Fruit fly (Drosophila melanogaster) whole organism, embryonic: ENCODE results near the gene FoxL1.

Source experiments
- Aef1 ChIP-seq: fragments of 200-800 bp; sonication (Bioruptor generic); IDR thresholded peaks from 3 replicates; pipeline ENCODE4 v1.3.6; 2022; ENCODE audit warnings: missing biosample characterization, missing genetic modification characterization
- Atf3 ChIP-seq: fragments of 200-800 bp; sonication (Bioruptor generic); optimal IDR thresholded peaks from 3 replicates; lab custom pipeline; 2016; ENCODE audit warnings: missing biosample characterization, missing genetic modification characterization
- Bteb2 ChIP-seq: fragments of 200-800 bp; sonication (Bioruptor generic); optimal IDR thresholded peaks from 2 replicates; lab custom pipeline; 2016; ENCODE audit warnings: missing biosample characterization, missing genetic modification characterization
- CG11398 ChIP-seq: fragments of 200-800 bp; sonication (Bioruptor generic); optimal IDR thresholded peaks from 2 replicates; lab custom pipeline; 2016; ENCODE audit warnings: missing biosample characterization, missing genetic modification characterization
- CG11504 ChIP-seq: fragments of 200-800 bp; sonication (Bioruptor generic); optimal IDR thresholded peaks from 3 replicates; lab custom pipeline; 2019; ENCODE audit warnings: missing biosample characterization, mild to moderate bottlenecking, missing genetic modification characterization, moderate library complexity
- CG15601 ChIP-seq: fragments of 200-800 bp; sonication (Bioruptor generic); optimal IDR thresholded peaks from 3 replicates; lab custom pipeline; 2019; ENCODE audit warnings: missing biosample characterization, mild to moderate bottlenecking, missing genetic modification characterization, moderate library complexity
- CG1792 ChIP-seq: fragments of 200-800 bp; sonication (Bioruptor generic); optimal IDR thresholded peaks from 2 replicates; lab custom pipeline; 2016; ENCODE audit warnings: missing biosample characterization, missing genetic modification characterization
- CG18599 ChIP-seq: fragments of 200-800 bp; sonication (Bioruptor generic); optimal IDR thresholded peaks from 3 replicates; lab custom pipeline; 2017; ENCODE audit warnings: missing biosample characterization, missing genetic modification characterization, mild to moderate bottlenecking, moderate library complexity, missing genetic modification reagents
- CG18619 ChIP-seq: fragments of 200-800 bp; sonication (Bioruptor generic); optimal IDR thresholded peaks from 3 replicates; lab custom pipeline; 2017; ENCODE audit warnings: missing biosample characterization, mild to moderate bottlenecking, missing genetic modification characterization
- CG18764 ChIP-seq: fragments of 200-800 bp; sonication (Bioruptor generic); optimal IDR thresholded peaks from 3 replicates; lab custom pipeline; 2016; ENCODE audit warnings: missing biosample characterization, missing genetic modification characterization
- CG3065 ChIP-seq: fragments of 200-800 bp; sonication (Bioruptor generic); optimal IDR thresholded peaks from 2 replicates; lab custom pipeline; 2016; ENCODE audit warnings: missing biosample characterization, missing genetic modification characterization
- CG31224 ChIP-seq: fragments of 200-800 bp; sonication (Bioruptor generic); IDR thresholded peaks from 2 replicates; pipeline ENCODE4 v1.3.6; 2022; ENCODE audit warnings: missing biosample characterization, missing genetic modification characterization
- CG31365 ChIP-seq: fragments of 200-800 bp; sonication (Bioruptor generic); optimal IDR thresholded peaks from 2 replicates; lab custom pipeline; 2018; ENCODE audit warnings: missing biosample characterization, mild to moderate bottlenecking, missing genetic modification characterization
- CG32772 ChIP-seq: fragments of 200-800 bp; sonication (Bioruptor generic); IDR thresholded peaks from 2 replicates; pipeline ENCODE4 v1.3.6; 2022; ENCODE audit warnings: missing biosample characterization, missing genetic modification characterization
- CG3838 ChIP-seq: fragments of 200-800 bp; sonication (Bioruptor generic); optimal IDR thresholded peaks from 3 replicates; lab custom pipeline; 2016; ENCODE audit warnings: missing biosample characterization, missing genetic modification characterization
- CG9797 ChIP-seq: fragments of 200-800 bp; sonication (Bioruptor generic); optimal IDR thresholded peaks from 3 replicates; lab custom pipeline; 2018; ENCODE audit warnings: missing biosample characterization, mild to moderate bottlenecking, missing genetic modification characterization
- Camta ChIP-seq: fragments of 200-800 bp; sonication (Bioruptor generic); optimal IDR thresholded peaks from 2 replicates; lab custom pipeline; 2016; ENCODE audit warnings: missing biosample characterization, missing genetic modification characterization
- CkIIα-i1 ChIP-seq: fragments of 200-800 bp; sonication (Bioruptor generic); IDR thresholded peaks from 2 replicates; pipeline ENCODE4 v1.3.6; 2022; ENCODE audit warnings: missing biosample characterization, missing genetic modification characterization
- Dp ChIP-seq: fragments of 200-800 bp; sonication (Bioruptor generic); optimal IDR thresholded peaks from 2 replicates; lab custom pipeline; 2018; ENCODE audit warnings: missing biosample characterization, mild to moderate bottlenecking, missing genetic modification characterization, moderate library complexity
- Drgx ChIP-seq: fragments of 200-800 bp; sonication (Bioruptor generic); IDR thresholded peaks from 2 replicates; pipeline ENCODE4 v1.3.6; 2022; ENCODE audit warnings: missing biosample characterization, missing genetic modification characterization
- E2f2 ChIP-seq: fragments of 200-800 bp; sonication (Bioruptor generic); IDR thresholded peaks from 2 replicates; pipeline ENCODE4 v1.3.6; 2022; ENCODE audit warnings: missing biosample characterization, missing genetic modification characterization
- Ets97D ChIP-seq: fragments of 200-800 bp; sonication (Bioruptor generic); optimal IDR thresholded peaks from 3 replicates; lab custom pipeline; 2016; ENCODE audit warnings: missing biosample characterization, missing genetic modification characterization
- Fer2 ChIP-seq: fragments of 200-800 bp; sonication (Bioruptor generic); optimal IDR thresholded peaks from 2 replicates; lab custom pipeline; 2018; ENCODE audit warnings: missing biosample characterization, mild to moderate bottlenecking, missing genetic modification characterization, moderate library complexity
- HLH3B ChIP-seq: fragments of 200-800 bp; sonication (Bioruptor generic); IDR thresholded peaks from 2 replicates; pipeline ENCODE4 v1.3.6; 2022; ENCODE audit warnings: missing biosample characterization, missing genetic modification characterization
- HLH4C ChIP-seq: fragments of 200-800 bp; sonication (Bioruptor generic); IDR thresholded peaks from 3 replicates; pipeline ENCODE4 v1.3.6; 2022; ENCODE audit warnings: missing biosample characterization, missing genetic modification characterization; ENCODE audit not compliant: partially characterized antibody
- Mad ChIP-seq: fragments of 200-800 bp; sonication (Bioruptor generic); optimal IDR thresholded peaks from 2 replicates; lab custom pipeline; 2016; ENCODE audit warnings: missing biosample characterization, missing genetic modification characterization
- NC2β ChIP-seq: fragments of 200-800 bp; sonication (Bioruptor generic); optimal IDR thresholded peaks from 2 replicates; lab custom pipeline; 2016; ENCODE audit warnings: missing biosample characterization, missing genetic modification characterization
- NFAT ChIP-seq: fragments of 200-800 bp; sonication (Bioruptor generic); IDR thresholded peaks from 2 replicates; pipeline ENCODE4 v1.3.6; 2022; ENCODE audit warnings: missing biosample characterization, missing genetic modification characterization
- Sox102F ChIP-seq: fragments of 200-800 bp; sonication (Bioruptor generic); optimal IDR thresholded peaks from 2 replicates; lab custom pipeline; 2018; ENCODE audit warnings: missing biosample characterization, mild to moderate bottlenecking, missing genetic modification characterization, moderate library complexity
- ac ChIP-seq: fragments of 200-800 bp; sonication (Bioruptor generic); optimal IDR thresholded peaks from 3 replicates; lab custom pipeline; 2017; ENCODE audit warnings: missing biosample characterization, mild to moderate bottlenecking, missing genetic modification characterization
- chif ChIP-seq, 2 experiments: fragments of 200-800 bp; sonication (Bioruptor generic); optimal IDR thresholded peaks; 3 replicates each; lab custom pipeline; 2016; ENCODE audit warnings: missing biosample characterization in 2 of 2, missing genetic modification characterization in 2 of 2
- chinmo ChIP-seq: fragments of 200-800 bp; sonication (Bioruptor generic); IDR thresholded peaks from 4 replicates; pipeline ENCODE4 v1.3.6; 2022; ENCODE audit warnings: missing biosample characterization, missing genetic modification characterization; ENCODE audit not compliant: partially characterized antibody
- croc ChIP-seq: fragments of 200-800 bp; sonication (Bioruptor generic); conservative IDR thresholded peaks from 3 replicates; pipeline ENCODE4 v1.3.6; 2022; ENCODE audit warnings: missing biosample characterization, missing genetic modification characterization
- cwo ChIP-seq: fragments of 200-800 bp; sonication (Bioruptor generic); optimal IDR thresholded peaks from 3 replicates; lab custom pipeline; 2017; ENCODE audit warnings: missing biosample characterization, missing genetic modification characterization, mild to moderate bottlenecking, moderate library complexity, missing genetic modification reagents
- dimm ChIP-seq: fragments of 200-800 bp; sonication (Bioruptor generic); IDR thresholded peaks from 2 replicates; pipeline ENCODE4 v1.3.6; 2022; ENCODE audit warnings: missing biosample characterization, missing genetic modification characterization
- ems ChIP-seq: fragments of 200-800 bp; sonication (Bioruptor generic); optimal IDR thresholded peaks from 3 replicates; lab custom pipeline; 2016; ENCODE audit warnings: missing biosample characterization, missing genetic modification characterization
- ewg ChIP-seq: fragments of 200-800 bp; sonication (Bioruptor generic); optimal IDR thresholded peaks from 3 replicates; lab custom pipeline; 2017; ENCODE audit warnings: mild to moderate bottlenecking, missing biosample characterization, missing genetic modification reagents, missing genetic modification characterization
- eyg ChIP-seq: fragments of 200-800 bp; sonication (Bioruptor generic); optimal IDR thresholded peaks from 3 replicates; lab custom pipeline; 2016; ENCODE audit warnings: missing biosample characterization, missing genetic modification characterization
- fu2 ChIP-seq: fragments of 200-800 bp; sonication (Bioruptor generic); optimal IDR thresholded peaks from 2 replicates; lab custom pipeline; 2016; ENCODE audit warnings: missing biosample characterization, missing genetic modification characterization
- h ChIP-seq: fragments of >200 bp; optimal IDR thresholded peaks from 2 replicates; lab custom pipeline; 2017
- insv ChIP-seq, 2 experiments: fragments of 200-800 bp; sonication (Bioruptor generic); optimal IDR thresholded peaks; 3 replicates each; lab custom pipeline; 2016 to 2018; ENCODE audit warnings: missing biosample characterization in 2 of 2, missing genetic modification characterization in 2 of 2
- lilli ChIP-seq: fragments of 200-800 bp; sonication (Bioruptor generic); optimal IDR thresholded peaks from 3 replicates; lab custom pipeline; 2016; ENCODE audit warnings: missing biosample characterization, missing genetic modification characterization
- maf-S ChIP-seq: fragments of 200-800 bp; sonication (Bioruptor generic); optimal IDR thresholded peaks from 2 replicates; lab custom pipeline; 2016; ENCODE audit warnings: missing biosample characterization, missing genetic modification characterization
- odd ChIP-seq: fragments of 200-800 bp; sonication (Bioruptor generic); optimal IDR thresholded peaks from 2 replicates; lab custom pipeline; 2017; ENCODE audit warnings: missing biosample characterization, mild to moderate bottlenecking, missing genetic modification characterization
- org-1 ChIP-seq: fragments of 200-800 bp; sonication (Bioruptor generic); optimal IDR thresholded peaks from 2 replicates; lab custom pipeline; 2017; ENCODE audit warnings: missing biosample characterization, missing genetic modification characterization
- phol ChIP-seq: fragments of 200-800 bp; sonication (Bioruptor generic); optimal IDR thresholded peaks from 3 replicates; lab custom pipeline; 2018; ENCODE audit warnings: missing biosample characterization, mild to moderate bottlenecking, missing genetic modification characterization, moderate library complexity
- pita ChIP-seq: fragments of 200-800 bp; sonication (Bioruptor generic); optimal IDR thresholded peaks from 2 replicates; lab custom pipeline; 2017; ENCODE audit warnings: missing biosample characterization, mild to moderate bottlenecking, missing genetic modification characterization
- rib ChIP-seq: fragments of 200-800 bp; sonication (Bioruptor generic); IDR thresholded peaks from 2 replicates; pipeline ENCODE4 v1.3.6; 2022; ENCODE audit warnings: missing biosample characterization, missing genetic modification characterization
- sima ChIP-seq: fragments of 200-800 bp; sonication (Bioruptor generic); optimal IDR thresholded peaks from 2 replicates; lab custom pipeline; 2016; ENCODE audit warnings: missing biosample characterization, missing genetic modification characterization
- tgo ChIP-seq: fragments of 200-800 bp; sonication (Bioruptor generic); IDR thresholded peaks from 3 replicates; pipeline ENCODE4 v1.3.6; 2022; ENCODE audit warnings: missing biosample characterization, missing genetic modification characterization
- trem ChIP-seq: fragments of 200-800 bp; optimal IDR thresholded peaks from 3 replicates; lab custom pipeline; 2019; ENCODE audit warnings: missing biosample characterization, mild to moderate bottlenecking, missing genetic modification characterization, moderate library complexity

Gene FoxL1

dm6 chr3L:3970372-3971031 lies 48.2 kb upstream of the FoxL1 start (continued):
- TF ChIP-seq chif (GFP tag; optimal IDR thresholded peaks at IDR 0.05; lab: Kevin White, UChicago) (peak; percentile 6 to 16), h (no peak), HLH4C (GFP tag; lab: Robert Waterston, UW) (no peak), Bteb2 (GFP tag; lab: Kevin White, UChicago) (no peak), CG3065 (peak; percentile 14), Atf3 (GFP tag; lab: Kevin White, UChicago) (no peak), CG31365 (tag; lab: Kevin White, UChicago) (no peak), ac (GFP tag; lab: Kevin White, UChicago) (no peak), CG3838 (GFP tag; lab: Kevin White, UChicago) (no peak), Drgx (GFP tag; lab: Robert Waterston, UW) (no peak), eyg (GFP tag; lab: Kevin White, UChicago) (no peak), HLH3B (GFP tag; lab: Robert Waterston, UW) (peak; percentile 20; the same call in 1 of the 2 replicates), CG11398 (GFP tag; lab: Kevin White, UChicago) (peak; percentile 7), NC2β (GFP tag; lab: Kevin White, UChicago) (peak; percentile 17), CG31224 (GFP tag; lab: Robert Waterston, UW) (no peak), Camta (GFP tag; lab: Kevin White, UChicago) (peak; percentile 3), croc (GFP tag; lab: Robert Waterston, UW) (no peak), ewg (peak; percentile 10), ems (no peak), Aef1 (GFP tag; lab: Robert Waterston, UW) (0 out of 3 replicates have a peak, but pooled peaks have one; percentile 19), rib (GFP tag; lab: Robert Waterston, UW) (no peak), chinmo (GFP tag; lab: Robert Waterston, UW) (no peak), Dp (GFP tag; lab: Kevin White, UChicago) (no peak), sima (GFP tag; lab: Kevin White, UChicago) (no peak), org-1 (no peak), CG9797 (no peak), CG15601 (tag; lab: Kevin White, UChicago) (peak; percentile 16), Mad (peak; percentile 2), Fer2 (tag; lab: Kevin White, UChicago) (no peak), phol (tag; lab: Kevin White, UChicago) (peak; percentile 32), lilli (GFP tag; lab: Kevin White, UChicago) (peak; percentile 59), odd (GFP tag; lab: Kevin White, UChicago) (no peak), CG32772 (GFP tag; lab: Robert Waterston, UW) (0 out of 2 replicates have a peak, but pooled peaks have one; percentile 8), trem (tag; lab: Kevin White, UChicago) (no peak), insv (GFP tag; optimal IDR thresholded peaks at IDR 0.05; lab: Kevin White, UChicago) (no peak), CG18764 (GFP tag; lab: Kevin White, UChicago) (no peak), cwo (peak; percentile 45), CG1792 (GFP tag; lab: Kevin White, UChicago) (no peak), CG18619 (GFP tag; lab: Kevin White, UChicago) (no peak), fu2 (GFP tag; lab: Kevin White, UChicago) (peak; percentile 17), pita (GFP tag; lab: Kevin White, UChicago) (no peak), CG18599 (GFP tag; lab: Kevin White, UChicago) (peak; percentile 77), tgo (peak; percentile 26; the same call in 2 of the 3 replicates), Sox102F (GFP tag; lab: Kevin White, UChicago) (peak; percentile 61), maf-S (GFP tag; lab: Kevin White, UChicago) (no peak), NFAT (no peak), CG11504 (tag; lab: Kevin White, UChicago) (peak; percentile 69), E2f2 (peak; percentile 30; the same call in 1 of the 2 replicates), dimm (GFP tag; lab: Robert Waterston, UW) (no peak), CkIIα-i1 (no peak), Ets97D (GFP tag; lab: Kevin White, UChicago) (no peak)
